Worm (Caenorhabditis elegans) whole organism, L3 larva: ENCODE data around the gene trm-1.
"Not testable (repeated sequence)": the region's sequence is repeated elsewhere in the genome, so short reads cannot be mapped to it uniquely, and the experiment has no call there.

Source experiments
- ZK546.5 ChIP-seq: sonication (generic microtip); optimal IDR thresholded peaks from 2 replicates; lab custom pipeline; 2017; ENCODE audit warnings: missing biosample characterization, missing genetic modification characterization
- aly-2 ChIP-seq: fragments of 150-350 bp; optimal IDR thresholded peaks from 2 replicates; lab custom pipeline; 2014; ENCODE audit warnings: missing biosample characterization, missing genetic modification characterization
- ama-1 ChIP-seq: fragments of 150-350 bp; optimal IDR thresholded peaks from 2 replicates; lab custom pipeline; 2018
- ceh-28 ChIP-seq: fragments of 150-350 bp; optimal IDR thresholded peaks from 2 replicates; lab custom pipeline; 2014; ENCODE audit warnings: missing biosample characterization, missing genetic modification reagents, missing genetic modification characterization
- ceh-82 ChIP-seq: fragments of 150-350 bp; optimal IDR thresholded peaks from 2 replicates; lab custom pipeline; 2014; ENCODE audit warnings: missing biosample characterization, missing genetic modification characterization
- ceh-9 ChIP-seq: sonication (generic microtip); optimal IDR thresholded peaks from 2 replicates; lab custom pipeline; 2018; ENCODE audit warnings: missing biosample characterization, missing genetic modification characterization
- daf-12 ChIP-seq: fragments of 150-350 bp; optimal IDR thresholded peaks from 2 replicates; lab custom pipeline; 2014; ENCODE audit warnings: missing biosample characterization, missing genetic modification reagents, missing genetic modification characterization
- egl-27 ChIP-seq: sonication (generic microtip); optimal IDR thresholded peaks from 4 replicates; lab custom pipeline; 2017; ENCODE audit warnings: missing biosample characterization, missing genetic modification reagents, missing genetic modification characterization
- elt-1 ChIP-seq: fragments of 150-350 bp; optimal IDR thresholded peaks from 2 replicates; lab custom pipeline; 2014; ENCODE audit warnings: missing biosample characterization, missing genetic modification characterization
- elt-3 ChIP-seq, 3 experiments: fragments of 150-350 bp in 1 of 3; sonication (generic microtip) in 2 of 3; optimal IDR thresholded peaks; 2 replicates in 2 of 3; 4 replicates in 1 of 3; lab custom pipeline; 2014 to 2017; ENCODE audit warnings: missing biosample characterization in 3 of 3, missing genetic modification characterization in 3 of 3
- eor-1 ChIP-seq, 2 experiments: fragments of 150-350 bp; optimal IDR thresholded peaks; 2 replicates each; lab custom pipeline; 2014 to 2018; ENCODE audit warnings: missing biosample characterization in 2 of 2, missing genetic modification characterization in 2 of 2
- fkh-10 ChIP-seq: sonication (generic microtip); optimal IDR thresholded peaks from 2 replicates; lab custom pipeline; 2017; ENCODE audit warnings: missing biosample characterization, missing genetic modification reagents, missing genetic modification characterization
- fkh-2 ChIP-seq: fragments of 150-350 bp; optimal IDR thresholded peaks from 2 replicates; lab custom pipeline; 2014; ENCODE audit warnings: missing biosample characterization, missing genetic modification reagents, missing genetic modification characterization
- fos-1 ChIP-seq: fragments of 150-350 bp; optimal IDR thresholded peaks from 2 replicates; lab custom pipeline; 2014; ENCODE audit warnings: missing biosample characterization, missing genetic modification characterization
- hmg-11 ChIP-seq: sonication (generic microtip); optimal IDR thresholded peaks from 2 replicates; lab custom pipeline; 2016; ENCODE audit warnings: missing genetic modification characterization, missing compliant biosample characterization
- jun-1 ChIP-seq: fragments of 150-350 bp; optimal IDR thresholded peaks from 2 replicates; lab custom pipeline; 2014; ENCODE audit warnings: missing biosample characterization, missing genetic modification reagents, missing genetic modification characterization
- lin-15B ChIP-seq: fragments of 150-350 bp; optimal IDR thresholded peaks from 2 replicates; lab custom pipeline; 2014; ENCODE audit warnings: missing biosample characterization, missing genetic modification characterization
- lin-39 ChIP-seq: fragments of 150-350 bp; optimal IDR thresholded peaks from 2 replicates; lab custom pipeline; 2018; ENCODE audit warnings: missing biosample characterization, missing genetic modification reagents, missing genetic modification characterization
- lsy-12 ChIP-seq: sonication (generic microtip); optimal IDR thresholded peaks from 2 replicates; lab custom pipeline; 2016; ENCODE audit warnings: mild to moderate bottlenecking, missing genetic modification characterization, missing compliant biosample characterization
- mdl-1 ChIP-seq: fragments of 150-350 bp; optimal IDR thresholded peaks from 2 replicates; lab custom pipeline; 2014; ENCODE audit warnings: missing biosample characterization, missing genetic modification characterization
- nfya-1 ChIP-seq: sonication (generic microtip); optimal IDR thresholded peaks from 2 replicates; lab custom pipeline; 2017; ENCODE audit warnings: missing genetic modification characterization, mild to moderate bottlenecking, missing compliant biosample characterization, antibody characterized with exemption, moderate library complexity; ENCODE audit not compliant: insufficient read depth
- nhr-11 ChIP-seq: fragments of 150-350 bp; optimal IDR thresholded peaks from 2 replicates; lab custom pipeline; 2014; ENCODE audit warnings: missing biosample characterization, missing genetic modification characterization
- nhr-12 ChIP-seq: fragments of 150-350 bp; optimal IDR thresholded peaks from 2 replicates; lab custom pipeline; 2014; ENCODE audit warnings: missing biosample characterization, missing genetic modification characterization
- nhr-23 ChIP-seq: fragments of 150-350 bp; optimal IDR thresholded peaks from 2 replicates; lab custom pipeline; 2014; ENCODE audit warnings: missing biosample characterization, missing genetic modification reagents, missing genetic modification characterization
- nhr-237 ChIP-seq: fragments of 150-350 bp; optimal IDR thresholded peaks from 2 replicates; lab custom pipeline; 2014; ENCODE audit warnings: missing biosample characterization, missing genetic modification characterization
- nhr-25 ChIP-seq: sonication (generic microtip); optimal IDR thresholded peaks from 2 replicates; lab custom pipeline; 2017; ENCODE audit warnings: missing biosample characterization, missing genetic modification characterization
- nhr-28 ChIP-seq: fragments of 150-350 bp; optimal IDR thresholded peaks from 2 replicates; lab custom pipeline; 2014; ENCODE audit warnings: missing biosample characterization, missing genetic modification characterization
- nhr-43 ChIP-seq: sonication (generic microtip); optimal IDR thresholded peaks from 2 replicates; lab custom pipeline; 2016; ENCODE audit warnings: mild to moderate bottlenecking, missing genetic modification characterization, missing compliant biosample characterization; ENCODE audit not compliant: poor library complexity, severe bottlenecking
- nhr-67 ChIP-seq: fragments of 150-350 bp; optimal IDR thresholded peaks from 2 replicates; lab custom pipeline; 2014; ENCODE audit warnings: missing biosample characterization, missing genetic modification characterization
- nhr-76 ChIP-seq: fragments of 150-350 bp; sonication (generic microtip); optimal IDR thresholded peaks from 5 replicates; lab custom pipeline; 2014; ENCODE audit warnings: missing biosample characterization, missing genetic modification characterization
- nhr-77 ChIP-seq: fragments of 150-350 bp; optimal IDR thresholded peaks from 2 replicates; lab custom pipeline; 2014; ENCODE audit warnings: missing biosample characterization, missing genetic modification characterization
- pha-4 ChIP-seq: fragments of 150-350 bp; optimal IDR thresholded peaks from 2 replicates; lab custom pipeline; 2014; ENCODE audit warnings: missing biosample characterization, missing genetic modification reagents, missing genetic modification characterization
- pqm-1 ChIP-seq: fragments of 150-350 bp; optimal IDR thresholded peaks from 2 replicates; lab custom pipeline; 2017; ENCODE audit warnings: missing biosample characterization, missing genetic modification characterization, inconsistent platforms
- skn-1 ChIP-seq: fragments of 150-350 bp; optimal IDR thresholded peaks from 2 replicates; lab custom pipeline; 2014; ENCODE audit warnings: missing biosample characterization, missing genetic modification characterization
- snpc-4 ChIP-seq: fragments of 150-350 bp; optimal IDR thresholded peaks from 2 replicates; lab custom pipeline; 2014; ENCODE audit warnings: missing biosample characterization, missing genetic modification characterization
- tbx-2 ChIP-seq: sonication (generic microtip); optimal IDR thresholded peaks from 2 replicates; lab custom pipeline; 2016; ENCODE audit warnings: mild to moderate bottlenecking, missing genetic modification characterization, missing compliant biosample characterization
- unc-39 ChIP-seq: sonication (generic microtip); optimal IDR thresholded peaks from 4 replicates; lab custom pipeline; 2017; ENCODE audit warnings: missing biosample characterization, missing genetic modification characterization
- zag-1 ChIP-seq: fragments of 150-350 bp; optimal IDR thresholded peaks from 2 replicates; lab custom pipeline; 2014; ENCODE audit warnings: missing biosample characterization, missing genetic modification characterization
- ztf-11 ChIP-seq: fragments of 150-350 bp; optimal IDR thresholded peaks from 2 replicates; lab custom pipeline; 2014; ENCODE audit warnings: missing biosample characterization, missing genetic modification characterization
- ztf-4 ChIP-seq: fragments of 150-350 bp; optimal IDR thresholded peaks from 2 replicates; lab custom pipeline; 2014; ENCODE audit warnings: missing biosample characterization, missing genetic modification characterization

trm-1 gene

ce11 chrV:14140733-14141132 lies 44.7 kb downstream of the trm-1 start:
- TF ChIP-seq snpc-4 (no peak), zag-1 (tag; lab: Kevin White, UChicago) (no peak), nhr-76 (tag; lab: Kevin White, UChicago) (no peak), eor-1 (tag; optimal IDR thresholded peaks at IDR 0.05; lab: Kevin White, UChicago) (no peak), lsy-12 (tag; lab: Kevin White, UChicago) (no peak), nhr-12 (tag; lab: Kevin White, UChicago) (no peak), ztf-11 (no peak), elt-1 (tag; lab: Kevin White, UChicago) (no peak), fkh-10 (GFP tag; lab: Kevin White, UChicago) (peak; percentile 82)

DNA sequence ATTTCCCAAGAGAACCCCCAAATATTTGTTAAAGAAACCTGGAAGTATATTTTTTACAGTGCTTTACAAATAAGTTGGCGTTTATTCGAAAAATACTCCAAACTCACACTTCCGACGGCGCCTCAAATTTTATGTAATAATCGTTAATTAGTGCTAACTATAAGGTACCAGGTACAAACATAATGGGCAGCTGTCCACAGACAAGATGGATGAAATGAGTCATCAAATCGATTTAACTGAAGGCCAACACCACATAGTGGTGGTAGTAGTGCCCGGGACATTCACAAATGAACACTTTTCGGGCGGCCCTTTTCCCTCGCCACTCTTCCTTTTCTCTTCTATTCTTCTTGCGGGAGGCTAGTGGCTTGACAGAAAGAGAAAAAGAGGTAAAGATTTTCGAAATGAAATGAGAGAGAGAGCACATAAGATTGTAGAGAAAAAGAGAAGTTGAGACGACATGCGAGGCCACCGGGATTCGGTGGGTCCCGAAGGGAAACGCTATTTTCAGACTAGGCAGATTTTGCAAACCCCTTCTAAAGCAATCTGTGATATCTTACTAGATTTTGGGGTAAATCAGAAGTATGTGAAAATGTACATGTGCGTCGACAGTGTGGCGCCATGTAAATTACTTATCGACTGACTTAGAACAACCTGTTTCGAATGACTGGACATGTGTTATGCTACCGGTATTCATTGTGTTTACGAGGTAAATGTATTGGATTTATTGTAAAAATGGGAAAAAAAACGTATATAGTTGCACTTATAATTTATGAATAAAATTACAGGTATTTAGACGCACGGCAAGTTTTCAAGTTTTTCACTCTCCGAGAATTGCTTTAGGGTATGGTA lies 45.9 kb downstream of the trm-1 start:
- no peak for TF ChIP-seq jun-1 (tag; lab: Kevin White, UChicago)
- TF ChIP-seq skn-1 (tag; lab: Kevin White, UChicago), result no peak
- peak; percentile 23 for TF ChIP-seq hmg-11 (tag; lab: Kevin White, UChicago)
- TF ChIP-seq lin-15B (tag; lab: Kevin White, UChicago), result peak; percentile 16
- no peak for TF ChIP-seq fos-1 (tag; lab: Kevin White, UChicago)
- TF ChIP-seq ceh-82 (tag; lab: Kevin White, UChicago), result no peak
- TF ChIP-seq aly-2 (tag; lab: Kevin White, UChicago), result no peak
- no peak for TF ChIP-seq elt-1 (tag; lab: Kevin White, UChicago)
- no peak for TF ChIP-seq snpc-4
- TF ChIP-seq fkh-2 (tag; lab: Kevin White, UChicago), result no peak
- TF ChIP-seq elt-3 (tag; optimal IDR thresholded peaks at IDR 0.05; lab: Kevin White, UChicago), result no peak
- no peak for TF ChIP-seq nhr-237 (tag; lab: Kevin White, UChicago)
- no peak for TF ChIP-seq zag-1 (tag; lab: Kevin White, UChicago)
- TF ChIP-seq nhr-12 (tag; lab: Kevin White, UChicago), result no peak
- no peak for TF ChIP-seq fkh-10 (GFP tag; lab: Kevin White, UChicago)
- no peak for TF ChIP-seq nhr-67
- peak; percentile 5 for TF ChIP-seq ama-1 (lab: Kevin White, UChicago)
- TF ChIP-seq pha-4 (tag; lab: Kevin White, UChicago), result no peak
- TF ChIP-seq ceh-9, result no peak
- no peak for TF ChIP-seq nhr-23 (tag; lab: Kevin White, UChicago)
- TF ChIP-seq ceh-28 (tag; lab: Kevin White, UChicago), result no peak
- TF ChIP-seq lin-39, result peak; percentile 40
- peak; percentile 23 for TF ChIP-seq nhr-25 (tag; lab: Kevin White, UChicago)

- not testable (repeated sequence) for TF ChIP-seq nfya-1, ZK546.5, nhr-25 (tag; lab: Kevin White, UChicago)
- TF ChIP-seq, all 47 proteins: peak for 0; not testable (repeated sequence) for 47
These were observed 47.6 kb downstream of the trm-1 start, which contains the start of gene AH10.4 for ce11 chrV:14137766-14138165. Gene AH10.4 (minus strand): TSS chrV:14137866.

ce11 chrV:14136152-14136551 lies 49.3 kb downstream of the trm-1 start:
- peak; percentile 1 for TF ChIP-seq tbx-2 (tag; lab: Kevin White, UChicago)
- peak in 1 of 3 experiments; percentile 18 for TF ChIP-seq elt-3 (tag; optimal IDR thresholded peaks at IDR 0.05; lab: Kevin White, UChicago)
- peak; percentile 65 for TF ChIP-seq hmg-11 (tag; lab: Kevin White, UChicago)
- TF ChIP-seq nhr-67, result no peak
- no peak for TF ChIP-seq eor-1 (tag; optimal IDR thresholded peaks at IDR 0.05; lab: Kevin White, UChicago)
- TF ChIP-seq unc-39 (tag; lab: Kevin White, UChicago), result no peak
- TF ChIP-seq ceh-82 (tag; lab: Kevin White, UChicago), result no peak
- no peak for TF ChIP-seq nhr-11 (tag; lab: Kevin White, UChicago)
- TF ChIP-seq nhr-25 (tag; lab: Kevin White, UChicago), result peak; percentile 77
- no peak for TF ChIP-seq nhr-237 (tag; lab: Kevin White, UChicago)
- no peak for TF ChIP-seq daf-12 (tag; lab: Kevin White, UChicago)
- no peak for TF ChIP-seq fkh-2 (tag; lab: Kevin White, UChicago)
- no peak for TF ChIP-seq pqm-1 (tag; lab: Kevin White, UChicago)
- TF ChIP-seq fkh-10 (GFP tag; lab: Kevin White, UChicago), result no peak
- no peak for TF ChIP-seq ztf-11
- peak; percentile 33 for TF ChIP-seq lin-15B (tag; lab: Kevin White, UChicago)
- TF ChIP-seq nhr-28 (tag; lab: Kevin White, UChicago), result no peak
- TF ChIP-seq snpc-4, result peak; percentile 49
- peak; percentile 62 for TF ChIP-seq mdl-1
- peak; percentile 93 for TF ChIP-seq pha-4 (tag; lab: Kevin White, UChicago)
- TF ChIP-seq nhr-77 (tag; lab: Kevin White, UChicago), result no peak
- TF ChIP-seq skn-1 (tag; lab: Kevin White, UChicago), result no peak
- no peak for TF ChIP-seq aly-2 (tag; lab: Kevin White, UChicago)
- TF ChIP-seq egl-27 (tag; lab: Kevin White, UChicago), result peak; percentile 10
- peak; percentile 61 for TF ChIP-seq lsy-12 (tag; lab: Kevin White, UChicago)
- peak; percentile 79 for TF ChIP-seq nfya-1 (tag; lab: Kevin White, UChicago)
- TF ChIP-seq nhr-23 (tag; lab: Kevin White, UChicago), result peak; percentile 90
- TF ChIP-seq ceh-28 (tag; lab: Kevin White, UChicago), result peak; percentile 17
- TF ChIP-seq nhr-76 (tag; lab: Kevin White, UChicago), result no peak
- TF ChIP-seq ceh-9, result no peak
- no peak for TF ChIP-seq ama-1 (lab: Kevin White, UChicago)
- peak; percentile 33 for TF ChIP-seq nhr-43
- TF ChIP-seq jun-1 (tag; lab: Kevin White, UChicago), result peak; percentile 52
- peak; percentile 47 for TF ChIP-seq lin-39
- no peak for TF ChIP-seq ztf-4
